Worm (Caenorhabditis elegans) whole organism, L3 larva: Measurements from ENCODE around the gene ptr-8.

Experiments
- R02D3.7 ChIP-seq: fragments of 150-350 bp; optimal IDR thresholded peaks from 2 replicates; lab custom pipeline; 2014; ENCODE audit warnings: missing biosample characterization, missing genetic modification characterization
- aly-2 ChIP-seq: fragments of 150-350 bp; optimal IDR thresholded peaks from 2 replicates; lab custom pipeline; 2014; ENCODE audit warnings: missing biosample characterization, missing genetic modification characterization
- ceh-16 ChIP-seq: sonication (generic microtip); optimal IDR thresholded peaks from 2 replicates; lab custom pipeline; 2017; ENCODE audit warnings: missing biosample characterization, missing genetic modification characterization
- ceh-28 ChIP-seq: fragments of 150-350 bp; optimal IDR thresholded peaks from 2 replicates; lab custom pipeline; 2014; ENCODE audit warnings: missing biosample characterization, missing genetic modification reagents, missing genetic modification characterization
- ceh-82 ChIP-seq: fragments of 150-350 bp; optimal IDR thresholded peaks from 2 replicates; lab custom pipeline; 2014; ENCODE audit warnings: missing biosample characterization, missing genetic modification characterization
- ceh-9 ChIP-seq: sonication (generic microtip); optimal IDR thresholded peaks from 2 replicates; lab custom pipeline; 2018; ENCODE audit warnings: missing biosample characterization, missing genetic modification characterization
- daf-12 ChIP-seq: fragments of 150-350 bp; optimal IDR thresholded peaks from 2 replicates; lab custom pipeline; 2014; ENCODE audit warnings: missing biosample characterization, missing genetic modification reagents, missing genetic modification characterization
- egl-27 ChIP-seq: sonication (generic microtip); optimal IDR thresholded peaks from 4 replicates; lab custom pipeline; 2017; ENCODE audit warnings: missing biosample characterization, missing genetic modification reagents, missing genetic modification characterization
- egl-5 ChIP-seq: fragments of 150-350 bp; optimal IDR thresholded peaks from 2 replicates; lab custom pipeline; 2017; ENCODE audit warnings: missing biosample characterization, missing genetic modification reagents, missing genetic modification characterization, inconsistent platforms
- elt-1 ChIP-seq: fragments of 150-350 bp; optimal IDR thresholded peaks from 2 replicates; lab custom pipeline; 2014; ENCODE audit warnings: missing biosample characterization, missing genetic modification characterization
- elt-2 ChIP-seq: sonication (generic microtip); optimal IDR thresholded peaks from 2 replicates; lab custom pipeline; 2016; ENCODE audit warnings: missing genetic modification reagents, mild to moderate bottlenecking, missing genetic modification characterization, missing compliant biosample characterization
- elt-3 ChIP-seq, 3 experiments: fragments of 150-350 bp in 1 of 3; sonication (generic microtip) in 2 of 3; optimal IDR thresholded peaks; 2 replicates in 2 of 3; 4 replicates in 1 of 3; lab custom pipeline; 2014 to 2017; ENCODE audit warnings: missing biosample characterization in 3 of 3, missing genetic modification characterization in 3 of 3
- eor-1 ChIP-seq, 2 experiments: fragments of 150-350 bp; optimal IDR thresholded peaks; 2 replicates each; lab custom pipeline; 2014 to 2018; ENCODE audit warnings: missing biosample characterization in 2 of 2, missing genetic modification characterization in 2 of 2
- fos-1 ChIP-seq: fragments of 150-350 bp; optimal IDR thresholded peaks from 2 replicates; lab custom pipeline; 2014; ENCODE audit warnings: missing biosample characterization, missing genetic modification characterization
- hmg-11 ChIP-seq: sonication (generic microtip); optimal IDR thresholded peaks from 2 replicates; lab custom pipeline; 2016; ENCODE audit warnings: missing genetic modification characterization, missing compliant biosample characterization
- jun-1 ChIP-seq: fragments of 150-350 bp; optimal IDR thresholded peaks from 2 replicates; lab custom pipeline; 2014; ENCODE audit warnings: missing biosample characterization, missing genetic modification reagents, missing genetic modification characterization
- lin-15B ChIP-seq: fragments of 150-350 bp; optimal IDR thresholded peaks from 2 replicates; lab custom pipeline; 2014; ENCODE audit warnings: missing biosample characterization, missing genetic modification characterization
- lin-39 ChIP-seq: fragments of 150-350 bp; optimal IDR thresholded peaks from 2 replicates; lab custom pipeline; 2018; ENCODE audit warnings: missing biosample characterization, missing genetic modification reagents, missing genetic modification characterization
- lsy-12 ChIP-seq: sonication (generic microtip); optimal IDR thresholded peaks from 2 replicates; lab custom pipeline; 2016; ENCODE audit warnings: mild to moderate bottlenecking, missing genetic modification characterization, missing compliant biosample characterization
- mdl-1 ChIP-seq: fragments of 150-350 bp; optimal IDR thresholded peaks from 2 replicates; lab custom pipeline; 2014; ENCODE audit warnings: missing biosample characterization, missing genetic modification characterization
- mml-1 ChIP-seq: fragments of 150-350 bp; sonication (generic microtip); optimal IDR thresholded peaks from 3 replicates; lab custom pipeline; 2014; ENCODE audit warnings: missing biosample characterization, missing genetic modification characterization
- nfya-1 ChIP-seq: sonication (generic microtip); optimal IDR thresholded peaks from 2 replicates; lab custom pipeline; 2017; ENCODE audit warnings: missing genetic modification characterization, mild to moderate bottlenecking, missing compliant biosample characterization, antibody characterized with exemption, moderate library complexity; ENCODE audit not compliant: insufficient read depth
- nhr-11 ChIP-seq: fragments of 150-350 bp; optimal IDR thresholded peaks from 2 replicates; lab custom pipeline; 2014; ENCODE audit warnings: missing biosample characterization, missing genetic modification characterization
- nhr-12 ChIP-seq: fragments of 150-350 bp; optimal IDR thresholded peaks from 2 replicates; lab custom pipeline; 2014; ENCODE audit warnings: missing biosample characterization, missing genetic modification characterization
- nhr-23 ChIP-seq: fragments of 150-350 bp; optimal IDR thresholded peaks from 2 replicates; lab custom pipeline; 2014; ENCODE audit warnings: missing biosample characterization, missing genetic modification reagents, missing genetic modification characterization
- nhr-237 ChIP-seq: fragments of 150-350 bp; optimal IDR thresholded peaks from 2 replicates; lab custom pipeline; 2014; ENCODE audit warnings: missing biosample characterization, missing genetic modification characterization
- nhr-25 ChIP-seq: sonication (generic microtip); optimal IDR thresholded peaks from 2 replicates; lab custom pipeline; 2017; ENCODE audit warnings: missing biosample characterization, missing genetic modification characterization
- nhr-28 ChIP-seq: fragments of 150-350 bp; optimal IDR thresholded peaks from 2 replicates; lab custom pipeline; 2014; ENCODE audit warnings: missing biosample characterization, missing genetic modification characterization
- nhr-43 ChIP-seq: sonication (generic microtip); optimal IDR thresholded peaks from 2 replicates; lab custom pipeline; 2016; ENCODE audit warnings: mild to moderate bottlenecking, missing genetic modification characterization, missing compliant biosample characterization; ENCODE audit not compliant: poor library complexity, severe bottlenecking
- nhr-67 ChIP-seq: fragments of 150-350 bp; optimal IDR thresholded peaks from 2 replicates; lab custom pipeline; 2014; ENCODE audit warnings: missing biosample characterization, missing genetic modification characterization
- nhr-76 ChIP-seq: fragments of 150-350 bp; sonication (generic microtip); optimal IDR thresholded peaks from 5 replicates; lab custom pipeline; 2014; ENCODE audit warnings: missing biosample characterization, missing genetic modification characterization
- nhr-77 ChIP-seq: fragments of 150-350 bp; optimal IDR thresholded peaks from 2 replicates; lab custom pipeline; 2014; ENCODE audit warnings: missing biosample characterization, missing genetic modification characterization
- pha-4 ChIP-seq: fragments of 150-350 bp; optimal IDR thresholded peaks from 2 replicates; lab custom pipeline; 2014; ENCODE audit warnings: missing biosample characterization, missing genetic modification reagents, missing genetic modification characterization
- pqm-1 ChIP-seq: fragments of 150-350 bp; optimal IDR thresholded peaks from 2 replicates; lab custom pipeline; 2017; ENCODE audit warnings: missing biosample characterization, missing genetic modification characterization, inconsistent platforms
- skn-1 ChIP-seq: fragments of 150-350 bp; optimal IDR thresholded peaks from 2 replicates; lab custom pipeline; 2014; ENCODE audit warnings: missing biosample characterization, missing genetic modification characterization
- snpc-4 ChIP-seq: fragments of 150-350 bp; optimal IDR thresholded peaks from 2 replicates; lab custom pipeline; 2014; ENCODE audit warnings: missing biosample characterization, missing genetic modification characterization
- tbx-2 ChIP-seq: sonication (generic microtip); optimal IDR thresholded peaks from 2 replicates; lab custom pipeline; 2016; ENCODE audit warnings: mild to moderate bottlenecking, missing genetic modification characterization, missing compliant biosample characterization
- unc-39 ChIP-seq: sonication (generic microtip); optimal IDR thresholded peaks from 4 replicates; lab custom pipeline; 2017; ENCODE audit warnings: missing biosample characterization, missing genetic modification characterization
- unc-62 ChIP-seq: fragments of 150-350 bp; sonication (generic microtip); optimal IDR thresholded peaks from 4 replicates; lab custom pipeline; 2014; ENCODE audit warnings: missing biosample characterization, missing genetic modification reagents, missing genetic modification characterization
- zag-1 ChIP-seq: fragments of 150-350 bp; optimal IDR thresholded peaks from 2 replicates; lab custom pipeline; 2014; ENCODE audit warnings: missing biosample characterization, missing genetic modification characterization
- ztf-11 ChIP-seq: fragments of 150-350 bp; optimal IDR thresholded peaks from 2 replicates; lab custom pipeline; 2014; ENCODE audit warnings: missing biosample characterization, missing genetic modification characterization
- ztf-4 ChIP-seq: fragments of 150-350 bp; optimal IDR thresholded peaks from 2 replicates; lab custom pipeline; 2014; ENCODE audit warnings: missing biosample characterization, missing genetic modification characterization

ptr-8 gene

DNA sequence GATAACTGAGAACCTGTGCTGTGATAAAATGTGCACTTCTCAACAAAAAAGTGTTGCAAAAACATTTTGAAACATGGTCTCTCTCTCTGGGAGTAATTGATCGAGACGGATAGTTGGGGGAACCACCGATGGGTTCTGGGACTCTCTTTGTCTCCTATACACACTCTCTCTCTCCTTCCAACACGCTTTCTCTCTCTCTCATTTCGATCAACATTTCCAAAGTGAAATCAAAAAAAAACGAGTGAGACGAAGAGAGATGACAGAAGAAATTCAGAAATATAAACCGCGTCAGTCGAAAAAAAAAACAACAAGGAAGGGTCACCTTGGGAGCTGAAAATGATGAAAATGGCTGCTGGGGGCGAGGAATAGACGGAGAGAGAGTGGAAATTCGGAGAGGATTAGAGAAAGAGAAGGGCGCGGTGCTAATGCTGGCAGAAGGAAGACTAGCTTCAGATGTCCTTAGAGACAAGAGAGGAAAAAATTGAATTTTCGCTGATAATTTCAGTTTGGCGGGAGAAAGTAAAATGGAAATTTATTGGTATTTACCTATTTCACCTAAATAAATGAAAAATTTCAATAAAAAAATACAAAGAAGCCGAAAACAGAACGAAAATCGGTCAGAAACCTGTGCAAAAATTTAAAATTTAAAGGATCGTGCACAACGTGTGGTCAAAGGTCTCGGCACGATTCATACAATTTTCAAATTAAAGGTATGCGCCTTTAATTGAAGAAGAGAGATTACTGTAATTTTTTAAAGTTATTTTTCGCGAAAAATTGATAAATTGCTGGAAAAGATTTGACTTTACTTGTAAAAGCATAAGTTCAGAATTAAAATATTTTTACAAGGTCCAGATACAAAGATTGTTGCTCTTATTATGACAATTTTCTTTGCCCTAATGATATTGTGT is 26.1 kb upstream of the ptr-8 start:
- no peak for TF ChIP-seq daf-12
- no peak for TF ChIP-seq nhr-12 (tag; lab: Kevin White, UChicago)
- no peak for TF ChIP-seq ceh-9
- TF ChIP-seq lsy-12, result no peak
- no peak for TF ChIP-seq R02D3.7 (tag; lab: Kevin White, UChicago)
- no peak for TF ChIP-seq eor-1 (tag; optimal IDR thresholded peaks at IDR 0.05; lab: Kevin White, UChicago)
- no peak for TF ChIP-seq elt-2 (tag; lab: Kevin White, UChicago)
- no peak for TF ChIP-seq fos-1 (tag; lab: Kevin White, UChicago)
- no peak for TF ChIP-seq mml-1 (tag; lab: Kevin White, UChicago)
- peak; percentile 58 for TF ChIP-seq hmg-11 (tag; lab: Kevin White, UChicago)
- no peak for TF ChIP-seq nhr-23 (tag; lab: Kevin White, UChicago)
- no peak for TF ChIP-seq pha-4
- no peak for TF ChIP-seq ztf-11
- TF ChIP-seq ceh-28 (tag; lab: Kevin White, UChicago), result no peak
- TF ChIP-seq nhr-25 (tag; lab: Kevin White, UChicago), result peak; percentile 55
- TF ChIP-seq nhr-43 (tag; lab: Kevin White, UChicago), result no peak
- no peak for TF ChIP-seq nhr-77

ce11 chrII:10867219-10867618 is 21.9 kb upstream of the ptr-8 start:
- no peak for TF ChIP-seq eor-1 (tag; optimal IDR thresholded peaks at IDR 0.05; lab: Kevin White, UChicago)
- peak; percentile 35 for TF ChIP-seq hmg-11 (tag; lab: Kevin White, UChicago)
- TF ChIP-seq elt-2 (tag; lab: Kevin White, UChicago), result peak; percentile 55
- TF ChIP-seq nhr-25 (tag; lab: Kevin White, UChicago), result no peak
- no peak for TF ChIP-seq elt-3 (tag; optimal IDR thresholded peaks at IDR 0.05; lab: Kevin White, UChicago)
- TF ChIP-seq mml-1 (tag; lab: Kevin White, UChicago), result no peak
- peak; percentile 64 for TF ChIP-seq pqm-1
- no peak for TF ChIP-seq zag-1 (tag; lab: Kevin White, UChicago)
- no peak for TF ChIP-seq nhr-23 (tag; lab: Kevin White, UChicago)
- TF ChIP-seq elt-1 (tag; lab: Kevin White, UChicago), result no peak
- TF ChIP-seq ztf-11, result no peak
- TF ChIP-seq egl-27, result no peak
- TF ChIP-seq pha-4, result peak; percentile 57
- TF ChIP-seq unc-62, result no peak
- peak; percentile 43 for TF ChIP-seq nfya-1 (tag; lab: Kevin White, UChicago)
- TF ChIP-seq nhr-28 (tag; lab: Kevin White, UChicago), result no peak
- TF ChIP-seq nhr-76 (tag; lab: Kevin White, UChicago), result no peak
- no peak for TF ChIP-seq snpc-4
- TF ChIP-seq nhr-11 (tag; lab: Kevin White, UChicago), result no peak
- no peak for TF ChIP-seq unc-39
- TF ChIP-seq lin-39 (tag; lab: Kevin White, UChicago), result no peak
- TF ChIP-seq nhr-67, result no peak
- no peak for TF ChIP-seq egl-5 (tag; lab: Kevin White, UChicago)
- TF ChIP-seq, all 47 proteins: peak for 5

DNA sequence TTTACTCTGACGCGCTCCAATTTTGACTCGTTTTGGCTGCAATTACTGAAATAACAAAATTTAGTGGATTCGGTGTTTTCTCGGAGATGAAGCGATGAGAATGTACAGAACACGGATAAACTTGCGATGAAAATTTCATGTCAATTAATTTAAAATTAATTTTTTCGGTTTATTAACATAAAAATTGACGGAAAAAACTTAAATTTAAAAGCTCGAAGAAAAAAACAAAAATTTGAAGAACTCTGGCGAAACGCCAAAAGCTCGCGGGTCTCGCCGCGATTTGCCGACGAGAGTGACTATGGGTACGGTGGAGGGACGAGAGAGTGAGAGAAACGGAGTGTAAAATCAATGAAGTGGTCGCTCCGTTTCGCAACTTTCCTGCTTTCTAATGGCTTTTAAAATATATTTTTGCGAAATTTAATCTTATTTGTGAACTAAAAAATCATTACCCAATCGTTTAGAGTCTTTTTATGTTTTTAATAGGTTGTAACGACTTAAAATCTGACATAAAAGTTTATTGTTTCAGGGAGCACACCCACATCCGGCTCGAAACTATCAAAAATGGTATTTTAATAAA is 20.3 kb upstream of the ptr-8 start, which contains the start of the genes gmps-1 and cap-2:
Gene gmps-1, minus strand, starts transcription at position 51 of the 577 bp plus-strand sequence.
Gene cap-2, plus strand, starts transcription at position 527 of the 577 bp plus-strand sequence.
- TF ChIP-seq daf-12 (no peak), nhr-237 (no peak), lin-15B (tag; lab: Kevin White, UChicago) (peak; percentile 93), nhr-25 (tag; lab: Kevin White, UChicago) (peak; percentile 93), aly-2 (tag; lab: Kevin White, UChicago) (peak; percentile 54), unc-39 (no peak), R02D3.7 (tag; lab: Kevin White, UChicago) (peak; percentile 98), ceh-28 (tag; lab: Kevin White, UChicago) (peak; percentile 98), nhr-28 (tag; lab: Kevin White, UChicago) (peak; percentile 68), skn-1 (peak; percentile 90), nhr-23 (tag; lab: Kevin White, UChicago) (peak; percentile 97), ceh-82 (tag; lab: Kevin White, UChicago) (peak; percentile 95), eor-1 (tag; optimal IDR thresholded peaks at IDR 0.05; lab: Kevin White, UChicago) (peak in 1 of 2 experiments; percentile 38), tbx-2 (tag; lab: Kevin White, UChicago) (peak; percentile 94), elt-1 (tag; lab: Kevin White, UChicago) (peak; percentile 84), nhr-43 (tag; lab: Kevin White, UChicago) (peak; percentile 96), fos-1 (tag; lab: Kevin White, UChicago) (no peak), elt-2 (tag; lab: Kevin White, UChicago) (peak; percentile 72), nfya-1 (tag; lab: Kevin White, UChicago) (peak; percentile 99), zag-1 (tag; lab: Kevin White, UChicago) (peak; percentile 68), ceh-16 (no peak), lin-39 (tag; lab: Kevin White, UChicago) (peak; percentile 97), nhr-11 (tag; lab: Kevin White, UChicago) (peak; percentile 74), unc-62 (peak; percentile 73), jun-1 (tag; lab: Kevin White, UChicago) (peak; percentile 95), pha-4 (peak; percentile 91), nhr-77 (peak; percentile 91), nhr-12 (tag; lab: Kevin White, UChicago) (no peak), mdl-1 (tag; lab: Kevin White, UChicago) (no peak), mml-1 (tag; lab: Kevin White, UChicago) (no peak), hmg-11 (tag; lab: Kevin White, UChicago) (peak; percentile 96), ztf-4 (tag; lab: Kevin White, UChicago) (peak; percentile 55), nhr-76 (tag; lab: Kevin White, UChicago) (no peak), ztf-11 (no peak), elt-3 (tag; optimal IDR thresholded peaks at IDR 0.05; lab: Kevin White, UChicago) (peak in 1 of 3 experiments; percentile 35)
